Worm (Caenorhabditis elegans) whole organism, late embryonic: ENCODE data around the gene grl-4.

Experiments used
- ceh-18 ChIP-seq: sonication (generic microtip); optimal IDR thresholded peaks from 2 replicates; lab custom pipeline; 2016; ENCODE audit warnings: missing genetic modification characterization, missing compliant biosample characterization
- ceh-19 ChIP-seq: fragments of 200-800 bp; sonication (Bioruptor generic); optimal IDR thresholded peaks from 2 replicates; lab custom pipeline; 2018; ENCODE audit warnings: mild to moderate bottlenecking, missing genetic modification characterization, missing compliant biosample characterization
- ceh-22 ChIP-seq: sonication (generic microtip); optimal IDR thresholded peaks from 2 replicates; lab custom pipeline; 2017; ENCODE audit warnings: missing biosample characterization, missing genetic modification characterization
- ets-4 ChIP-seq: sonication (generic microtip); optimal IDR thresholded peaks from 2 replicates; lab custom pipeline; 2016; ENCODE audit warnings: missing genetic modification characterization, missing compliant biosample characterization
- hlh-15 ChIP-seq: sonication (generic microtip); optimal IDR thresholded peaks from 2 replicates; lab custom pipeline; 2016; ENCODE audit warnings: missing genetic modification characterization, missing compliant biosample characterization
- hlh-6 ChIP-seq: sonication (generic microtip); optimal IDR thresholded peaks from 2 replicates; lab custom pipeline; 2016; ENCODE audit warnings: missing genotype, missing genetic modification characterization, missing compliant biosample characterization
- lim-6 ChIP-seq: sonication (generic microtip); optimal IDR thresholded peaks from 2 replicates; lab custom pipeline; 2016; ENCODE audit warnings: missing genetic modification characterization, missing compliant biosample characterization
- madf-2 ChIP-seq: sonication (generic microtip); optimal IDR thresholded peaks from 2 replicates; lab custom pipeline; 2017; ENCODE audit warnings: missing genetic modification characterization, missing compliant biosample characterization
- pax-1 ChIP-seq: fragments of 150-350 bp; optimal IDR thresholded peaks from 2 replicates; lab custom pipeline; 2014; ENCODE audit warnings: missing biosample characterization, missing genetic modification characterization
- sox-2 ChIP-seq: fragments of 200-800 bp; sonication (Bioruptor generic); IDR thresholded peaks from 2 replicates; pipeline ENCODE4 v1.3.6; 2022; ENCODE audit warnings: missing genetic modification reagents, missing genetic modification characterization, missing compliant biosample characterization
- tbx-7 ChIP-seq: sonication (generic microtip); optimal IDR thresholded peaks from 2 replicates; lab custom pipeline; 2016; ENCODE audit warnings: missing genotype, missing genetic modification characterization, missing compliant biosample characterization
- ztf-16 ChIP-seq: sonication (generic microtip); optimal IDR thresholded peaks from 2 replicates; lab custom pipeline; 2017; ENCODE audit warnings: missing genetic modification characterization, missing compliant biosample characterization

The grl-4 gene

DNA sequence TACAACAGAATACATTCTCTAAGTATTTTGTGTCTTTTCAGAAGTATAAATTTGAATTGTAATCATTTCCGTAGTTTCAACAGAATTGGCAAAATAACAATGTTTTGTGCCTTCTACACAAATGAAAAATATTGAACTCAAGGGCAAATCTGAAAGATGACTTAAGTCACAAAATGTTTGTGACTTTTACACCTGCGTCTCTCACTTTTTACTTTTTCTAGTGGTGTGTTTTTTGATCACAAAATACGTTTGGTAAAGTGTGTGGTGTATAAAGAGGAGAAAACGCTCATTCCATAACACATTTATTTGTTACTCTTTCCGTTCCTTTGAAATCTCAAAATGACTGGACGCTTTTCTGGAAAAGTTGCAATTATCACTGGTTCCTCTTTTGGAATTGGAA lies 50.0 kb downstream of the grl-4 start, which contains the start of gene C06E4.3:
Gene C06E4.3, plus strand, starts transcription at position 289 of the 400 bp plus-strand sequence.
- no peak for TF ChIP-seq ceh-19 (GFP tag; lab: Kevin White, UChicago)
- TF ChIP-seq pax-1 (tag; lab: Kevin White, UChicago): no peak
- no peak for TF ChIP-seq ztf-16 (tag; lab: Kevin White, UChicago)
- no peak for TF ChIP-seq ceh-18
- TF ChIP-seq ceh-22: no peak
- no peak for TF ChIP-seq madf-2
- TF ChIP-seq lim-6 (tag; lab: Kevin White, UChicago): no peak
- TF ChIP-seq hlh-15 (tag; lab: Kevin White, UChicago): no peak
- no peak for TF ChIP-seq tbx-7 (tag; lab: Kevin White, UChicago)
- no peak for TF ChIP-seq sox-2 (GFP tag; lab: Robert Waterston, UW)
- no peak for TF ChIP-seq hlh-6
- TF ChIP-seq ets-4 (tag; lab: Kevin White, UChicago): no peak
- TF ChIP-seq, all 69 proteins: peak for 0
